Worm (Caenorhabditis elegans): ENCODE results near the gene amx-1.
A peak's percentile ranks its signal among the peaks of the same experiment; 100 is the strongest.

amx-1 gene

DNA sequence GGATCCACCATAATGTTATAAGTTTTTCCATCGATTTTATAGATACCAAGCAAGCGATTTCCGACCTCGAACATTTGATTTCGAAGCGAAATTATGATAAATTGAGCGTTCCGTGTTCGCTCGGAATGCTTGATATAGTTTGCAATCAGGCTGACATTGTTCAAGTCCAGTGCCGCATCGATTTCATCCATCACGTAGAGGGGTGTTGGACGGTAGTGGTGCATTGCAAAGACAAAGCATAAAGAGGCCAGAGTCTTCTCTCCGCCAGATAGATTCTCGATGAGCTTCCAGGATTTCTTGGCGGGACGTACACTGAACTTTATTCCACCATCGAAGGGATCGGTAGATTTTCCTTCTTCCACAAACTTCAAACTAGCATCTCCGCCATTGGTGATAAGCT lies 7.8 kb upstream of the amx-1 start:
- TF ChIP-seq ets-7 (tag; optimal IDR thresholded peaks at IDR 0.05) (no peak), aly-1 (tag; optimal IDR thresholded peaks at IDR 0.05) (no peak), sea-1 (GFP tag; conservative IDR thresholded peaks at IDR 0.05) (no peak), ceh-36 (tag; optimal IDR thresholded peaks at IDR 0.05) (no peak), ama-1 (optimal IDR thresholded peaks at IDR 0.05) (no peak), scrt-1 (GFP tag; IDR thresholded peaks at IDR 0.05) (no peak), hmg-4 (GFP tag; optimal IDR thresholded peaks at IDR 0.05) (no peak), hmbx-1 (tag; optimal IDR thresholded peaks at IDR 0.05) (no peak)

DNA sequence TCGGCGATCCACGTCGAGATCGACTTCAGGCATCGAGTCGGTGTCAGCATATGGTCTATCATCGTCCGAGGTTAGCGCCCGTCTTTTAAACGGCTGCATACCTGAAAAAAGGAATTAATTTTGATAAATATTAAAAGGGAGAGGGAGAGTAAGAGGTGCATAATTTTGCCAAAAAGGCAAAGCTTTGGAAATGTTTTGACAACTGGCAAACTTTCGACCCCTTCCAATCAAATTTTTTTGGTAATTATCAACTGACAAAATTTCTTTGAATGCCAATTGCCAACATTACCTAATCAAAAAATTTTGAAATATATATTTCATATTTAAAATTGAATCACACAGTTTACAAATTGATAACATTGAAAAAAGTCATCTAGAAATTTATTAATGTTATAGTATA lies 2.6 kb upstream of the amx-1 start, which contains the start of gene dpy-27:
dpy-27 (minus strand) TSS at position 101 of the 400 bp plus-strand sequence.
- TF ChIP-seq tbx-11 (GFP tag; IDR thresholded peaks at IDR 0.05) (no peak), ama-1 (optimal IDR thresholded peaks at IDR 0.05) (no peak), ceh-36 (tag; optimal IDR thresholded peaks at IDR 0.05) (no peak), ets-7 (tag; optimal IDR thresholded peaks at IDR 0.05) (no peak), hmbx-1 (tag; optimal IDR thresholded peaks at IDR 0.05) (no peak), tbx-37 (GFP tag; conservative IDR thresholded peaks at IDR 0.05) (no peak), sea-1 (GFP tag; conservative IDR thresholded peaks at IDR 0.05) (no peak), scrt-1 (GFP tag; IDR thresholded peaks at IDR 0.05) (no peak), hnd-1 (tag; optimal IDR thresholded peaks at IDR 0.05) (no peak), B0310.2 (tag; optimal IDR thresholded peaks at IDR 0.05) (no peak), F13C5.2 (tag; optimal IDR thresholded peaks at IDR 0.05) (no peak), ceh-13 (GFP tag; optimal IDR thresholded peaks at IDR 0.05) (no peak), aly-1 (tag; optimal IDR thresholded peaks at IDR 0.05) (no peak), pes-1 (GFP tag; IDR thresholded peaks at IDR 0.05) (no peak), hmg-4 (GFP tag; optimal IDR thresholded peaks at IDR 0.05) (no peak), tra-4 (tag; optimal IDR thresholded peaks at IDR 0.05) (no peak)

DNA sequence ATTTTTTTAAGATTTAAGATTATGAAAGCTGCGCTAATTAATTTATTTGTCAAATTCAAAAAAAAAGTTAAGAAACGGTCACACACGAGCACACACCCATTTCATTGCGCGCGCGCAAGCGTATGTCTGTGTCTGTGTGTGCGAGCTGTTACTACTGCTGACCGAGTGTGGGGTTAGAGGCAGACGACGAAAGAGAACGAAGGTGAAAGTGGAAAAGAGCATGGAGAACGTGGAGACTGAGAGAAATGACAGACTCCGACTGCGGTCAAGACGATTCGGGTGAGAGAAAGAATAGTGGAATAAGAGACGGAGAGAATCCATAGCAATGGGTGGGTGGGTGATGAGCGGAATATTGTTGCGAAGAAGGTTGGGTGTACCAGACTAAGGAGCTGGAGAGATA lies 2.1 kb upstream of the amx-1 start:
- peak; percentile 20 for TF ChIP-seq F13C5.2 (tag; optimal IDR thresholded peaks at IDR 0.05)
- TF ChIP-seq aly-1 (tag; optimal IDR thresholded peaks at IDR 0.05): peak; percentile 36
- no peak for TF ChIP-seq ceh-36 (tag; optimal IDR thresholded peaks at IDR 0.05)
- TF ChIP-seq B0310.2 (tag; optimal IDR thresholded peaks at IDR 0.05): no peak
- peak; percentile 74 for TF ChIP-seq hmg-4 (GFP tag; optimal IDR thresholded peaks at IDR 0.05)

DNA sequence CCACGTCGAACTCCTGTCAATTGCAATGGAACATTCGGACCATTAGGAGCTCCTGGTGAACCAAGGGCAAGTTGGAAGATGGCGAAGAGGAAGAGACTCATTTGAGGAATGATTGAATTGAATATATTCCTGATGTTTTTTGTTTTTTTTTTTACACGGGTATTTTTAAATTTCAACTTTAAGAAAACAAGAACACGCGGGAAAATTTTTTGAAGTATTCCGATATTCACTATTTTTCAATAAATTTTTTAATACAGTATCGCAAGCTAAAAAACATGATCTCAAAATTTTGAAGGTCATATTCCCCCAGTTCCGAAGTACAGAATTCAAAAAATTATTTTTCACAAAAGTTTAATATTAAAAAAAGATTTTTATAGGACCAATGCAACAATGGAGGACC lies 6.9 kb downstream of the amx-1 start, which contains the start of gene cnnm-5:
cnnm-5 (minus strand) TSS at position 101 of the 400 bp plus-strand sequence.
- TF ChIP-seq hmg-4 (GFP tag; optimal IDR thresholded peaks at IDR 0.05) (no peak), hnd-1 (tag; optimal IDR thresholded peaks at IDR 0.05) (no peak), tra-4 (tag; optimal IDR thresholded peaks at IDR 0.05) (no peak), flt-1 (GFP tag; IDR thresholded peaks at IDR 0.05) (no peak), pes-1 (GFP tag; IDR thresholded peaks at IDR 0.05) (no peak)

DNA sequence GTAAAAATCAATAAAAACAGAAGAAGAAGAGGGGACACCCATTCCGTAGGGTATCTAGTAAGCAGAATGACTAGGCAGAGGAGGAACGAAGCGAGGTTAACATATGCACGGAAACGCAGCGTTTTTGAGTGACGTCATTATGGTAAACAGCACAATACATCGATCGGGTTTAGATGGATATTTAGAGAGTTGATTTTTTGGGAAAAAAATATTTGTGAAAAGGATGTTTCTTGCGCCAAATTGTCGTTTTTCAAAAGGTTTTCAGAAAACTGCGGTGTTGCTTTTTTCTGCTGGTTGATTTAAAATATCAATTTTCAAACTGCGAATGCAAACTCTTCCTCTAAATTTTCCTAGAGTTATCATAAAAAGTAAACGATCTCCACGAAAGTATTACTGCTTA lies 9.2 kb downstream of the amx-1 start, which contains the start of gene C36A4.10:
C36A4.10 (minus strand) TSS at position 101 of the 400 bp plus-strand sequence.
- TF ChIP-seq ceh-13 (GFP tag; optimal IDR thresholded peaks at IDR 0.05) (no peak), B0310.2 (tag; optimal IDR thresholded peaks at IDR 0.05) (no peak), hnd-1 (tag; optimal IDR thresholded peaks at IDR 0.05) (no peak), ama-1 (optimal IDR thresholded peaks at IDR 0.05) (no peak), tra-4 (tag; optimal IDR thresholded peaks at IDR 0.05) (no peak), tbx-11 (GFP tag; IDR thresholded peaks at IDR 0.05) (no peak), ets-7 (tag; optimal IDR thresholded peaks at IDR 0.05) (no peak), aly-1 (tag; optimal IDR thresholded peaks at IDR 0.05) (no peak), F13C5.2 (tag; optimal IDR thresholded peaks at IDR 0.05) (no peak), ceh-36 (tag; optimal IDR thresholded peaks at IDR 0.05) (no peak), hmg-4 (GFP tag; optimal IDR thresholded peaks at IDR 0.05) (no peak), pes-1 (GFP tag; IDR thresholded peaks at IDR 0.05) (no peak), scrt-1 (GFP tag; IDR thresholded peaks at IDR 0.05) (no peak)

DNA sequence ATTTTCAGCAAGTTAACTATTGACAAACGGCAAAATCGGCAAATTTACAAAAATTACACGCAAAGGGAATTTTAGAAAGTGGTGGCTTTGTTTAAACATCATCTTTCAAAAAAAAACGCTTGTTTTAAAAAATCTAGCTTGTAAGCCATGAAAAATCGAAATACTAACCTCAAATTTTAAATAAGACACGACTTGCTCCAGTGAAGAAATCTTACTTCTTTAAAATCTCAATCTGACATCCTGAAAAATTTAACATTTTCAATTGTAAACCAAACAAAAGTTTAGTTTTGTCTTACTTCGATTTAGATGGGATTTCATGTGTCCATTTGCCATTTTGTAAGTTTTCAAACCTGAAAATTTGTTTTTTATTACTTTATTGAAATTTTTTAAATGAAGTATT lies 9.6 kb downstream of the amx-1 start:
- TF ChIP-seq ceh-36 (tag; optimal IDR thresholded peaks at IDR 0.05) (no peak), F13C5.2 (tag; optimal IDR thresholded peaks at IDR 0.05) (no peak), sea-1 (GFP tag; conservative IDR thresholded peaks at IDR 0.05) (no peak), tra-4 (tag; optimal IDR thresholded peaks at IDR 0.05) (no peak), hmg-4 (GFP tag; optimal IDR thresholded peaks at IDR 0.05) (no peak), B0310.2 (tag; optimal IDR thresholded peaks at IDR 0.05) (no peak), ama-1 (optimal IDR thresholded peaks at IDR 0.05) (no peak), pes-1 (GFP tag; IDR thresholded peaks at IDR 0.05) (no peak), flt-1 (GFP tag; IDR thresholded peaks at IDR 0.05) (no peak), tbx-37 (GFP tag; conservative IDR thresholded peaks at IDR 0.05) (no peak), scrt-1 (GFP tag; IDR thresholded peaks at IDR 0.05) (no peak), hnd-1 (tag; optimal IDR thresholded peaks at IDR 0.05) (no peak), ets-7 (tag; optimal IDR thresholded peaks at IDR 0.05) (no peak), tbx-11 (GFP tag; IDR thresholded peaks at IDR 0.05) (no peak), hmbx-1 (tag; optimal IDR thresholded peaks at IDR 0.05) (no peak), aly-1 (tag; optimal IDR thresholded peaks at IDR 0.05) (no peak), ceh-13 (GFP tag; optimal IDR thresholded peaks at IDR 0.05) (no peak)

DNA sequence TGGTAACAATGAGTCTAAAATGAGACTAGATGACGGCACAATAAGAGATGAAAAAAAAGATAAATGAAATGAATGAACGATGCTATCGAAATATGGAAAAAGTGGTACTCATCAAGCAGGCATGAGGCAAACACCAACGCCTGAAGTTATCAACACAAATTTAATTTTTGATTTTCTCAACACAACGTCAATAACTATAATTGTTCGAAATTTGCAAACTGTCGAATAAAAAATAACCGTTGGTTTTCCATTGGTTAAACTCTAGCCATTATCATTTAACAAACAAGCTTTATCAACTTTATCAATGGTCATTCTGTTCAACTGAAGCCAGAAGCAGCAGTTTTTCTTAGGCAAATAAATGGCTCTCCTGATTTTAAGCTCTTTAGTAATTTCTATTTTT lies 10.1 kb downstream of the amx-1 start, which contains the start of gene cyp-25A1:
cyp-25A1 (plus strand) TSS at position 301 of the 400 bp plus-strand sequence.
- TF ChIP-seq ceh-36 (tag; optimal IDR thresholded peaks at IDR 0.05) (no peak), scrt-1 (GFP tag; IDR thresholded peaks at IDR 0.05) (no peak)

DNA sequence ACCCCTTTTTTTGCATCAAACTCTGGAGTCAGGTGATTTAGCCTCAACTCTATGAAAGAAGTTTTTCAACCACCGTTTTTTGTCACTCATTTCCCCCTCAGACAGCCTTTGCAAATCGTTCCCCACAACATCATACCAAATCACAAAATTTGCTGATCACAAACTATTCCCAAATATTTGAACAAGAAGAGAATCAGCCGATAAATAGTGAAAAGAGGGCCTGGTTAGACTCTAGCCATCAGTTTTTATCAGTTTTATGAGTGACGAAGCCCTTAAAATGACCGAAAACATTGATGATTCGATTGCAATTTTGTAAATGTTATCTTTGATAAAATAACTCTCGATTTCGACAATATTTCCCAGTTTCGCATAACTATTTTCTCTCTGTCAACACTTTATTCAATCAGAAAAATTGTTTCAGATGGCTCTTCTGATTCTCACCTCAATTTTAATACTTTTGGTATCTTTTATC lies 12.6 kb downstream of the amx-1 start, which contains the start of gene cyp-25A2:
cyp-25A2 (plus strand) TSS at position 422 of the 472 bp plus-strand sequence.
- TF ChIP-seq B0310.2 (tag; optimal IDR thresholded peaks at IDR 0.05) (no peak), aly-1 (tag; optimal IDR thresholded peaks at IDR 0.05) (no peak), flt-1 (GFP tag; IDR thresholded peaks at IDR 0.05) (no peak), hmg-4 (GFP tag; optimal IDR thresholded peaks at IDR 0.05) (no peak), tbx-37 (GFP tag; conservative IDR thresholded peaks at IDR 0.05) (no peak), ets-7 (tag; optimal IDR thresholded peaks at IDR 0.05) (no peak), hmbx-1 (tag; optimal IDR thresholded peaks at IDR 0.05) (no peak), ceh-13 (GFP tag; optimal IDR thresholded peaks at IDR 0.05) (no peak), sea-1 (GFP tag; conservative IDR thresholded peaks at IDR 0.05) (no peak), scrt-1 (GFP tag; IDR thresholded peaks at IDR 0.05) (no peak), hnd-1 (tag; optimal IDR thresholded peaks at IDR 0.05) (no peak), ama-1 (optimal IDR thresholded peaks at IDR 0.05) (no peak), tbx-11 (GFP tag; IDR thresholded peaks at IDR 0.05) (no peak), pes-1 (GFP tag; IDR thresholded peaks at IDR 0.05) (no peak), F13C5.2 (tag; optimal IDR thresholded peaks at IDR 0.05) (no peak)

Data from whole organism, early embryonic.